Worm (Caenorhabditis elegans) whole organism, L3 larva: ENCODE data around the gene mrps-26.

Experiments used
- lin-39 ChIP-seq: fragments of 150-350 bp; optimal IDR thresholded peaks from 2 replicates; lab custom pipeline; 2018; ENCODE audit warnings: missing biosample characterization, missing genetic modification reagents, missing genetic modification characterization
- nhr-25 ChIP-seq: sonication (generic microtip); optimal IDR thresholded peaks from 2 replicates; lab custom pipeline; 2017; ENCODE audit warnings: missing biosample characterization, missing genetic modification characterization
- nhr-77 ChIP-seq: fragments of 150-350 bp; optimal IDR thresholded peaks from 2 replicates; lab custom pipeline; 2014; ENCODE audit warnings: missing biosample characterization, missing genetic modification characterization
- unc-39 ChIP-seq: sonication (generic microtip); optimal IDR thresholded peaks from 4 replicates; lab custom pipeline; 2017; ENCODE audit warnings: missing biosample characterization, missing genetic modification characterization

DNA sequence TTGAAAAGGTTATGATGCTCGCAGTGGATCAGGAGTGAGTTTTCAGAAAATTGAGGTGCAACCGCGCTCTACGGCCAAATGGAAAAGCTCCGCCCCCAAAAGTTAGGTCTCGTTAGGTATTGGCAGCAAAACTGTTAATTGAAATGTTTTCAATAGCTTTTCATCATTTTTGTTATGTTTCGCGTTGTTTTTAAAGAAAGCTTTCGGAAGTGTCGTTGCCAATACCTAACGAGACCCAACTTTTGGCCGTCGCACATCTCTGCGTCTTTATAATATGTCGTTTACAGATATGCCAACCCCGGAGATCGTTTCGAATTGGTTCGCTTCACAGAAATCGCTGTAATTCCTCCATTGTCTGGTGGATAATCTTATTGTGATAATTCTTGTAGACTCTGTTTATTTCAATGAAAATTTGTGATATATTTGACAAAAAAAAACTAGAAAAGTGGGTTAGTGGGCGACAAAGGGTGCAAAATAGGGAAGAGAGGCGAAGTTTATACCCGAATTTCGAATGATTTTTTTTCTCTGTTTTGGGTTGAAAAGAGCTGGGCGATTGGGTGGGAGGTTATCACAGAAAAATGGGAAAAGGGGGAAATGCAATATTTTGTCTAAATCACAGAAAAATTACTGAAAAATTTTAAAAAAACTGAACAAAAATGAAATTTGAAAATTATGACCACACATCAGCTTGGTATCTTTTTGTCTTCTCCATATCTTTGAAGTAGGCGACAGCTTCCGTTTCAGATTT lies 37.9 kb upstream of the mrps-26 start:
- TF ChIP-seq lin-39 (no peak), nhr-25 (tag; lab: Kevin White, UChicago) (peak; percentile 31), unc-39 (tag; lab: Kevin White, UChicago) (no peak), nhr-77 (tag; lab: Kevin White, UChicago) (no peak)
